Worm (Caenorhabditis elegans): ENCODE results near the gene unc-7.

unc-7 gene

DNA sequence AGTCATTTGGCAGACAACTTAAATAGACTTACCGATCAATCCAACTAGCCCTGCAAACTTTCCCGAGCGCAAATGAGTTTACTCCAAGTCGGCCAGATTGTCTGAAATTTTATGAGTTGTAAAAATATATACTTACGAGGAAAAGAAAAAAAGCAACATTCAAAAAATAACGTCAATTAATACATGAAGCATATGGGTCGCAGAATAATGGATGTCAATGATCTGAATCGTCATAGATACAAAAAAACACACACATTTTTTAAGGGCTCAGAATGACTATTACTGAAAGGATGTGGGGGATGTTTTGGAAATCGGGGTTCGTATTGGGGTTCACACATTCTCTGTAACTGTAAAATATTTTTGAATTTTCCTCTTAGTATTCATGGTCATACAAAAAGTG is at the start of gene unc-7:
unc-7 (minus strand) TSS at position 101 of the 400 bp plus-strand sequence.
- TF ChIP-seq unc-62 (GFP tag; optimal IDR thresholded peaks at IDR 0.05 in 1 of 2) (peak in 1 of 2 experiments; percentile 42), unc-62 (tag; optimal IDR thresholded peaks at IDR 0.05) (no peak), ceh-82 (tag; optimal IDR thresholded peaks at IDR 0.05) (no peak)

DNA sequence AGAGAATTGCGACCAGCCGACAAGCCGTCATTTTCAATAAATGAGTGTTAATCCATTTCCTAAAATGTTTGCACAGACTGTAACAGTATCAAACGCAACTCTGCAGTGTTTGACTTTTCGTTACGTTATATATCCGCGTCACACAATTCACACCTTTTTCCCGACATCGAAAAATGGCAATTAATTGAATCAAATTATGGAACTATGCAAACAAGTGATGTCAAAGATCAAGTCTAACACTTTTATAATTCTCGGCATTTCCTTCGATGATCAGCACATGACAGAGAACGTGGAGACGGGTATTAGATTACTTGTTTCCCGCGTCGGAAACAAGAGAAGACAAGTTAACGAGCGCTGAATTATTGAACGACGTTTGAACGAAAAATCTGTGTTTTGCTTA is 46.7 kb upstream of the unc-7 start, which contains the start of gene phat-6:
phat-6 (minus strand) TSS at position 101 of the 400 bp plus-strand sequence.
- TF ChIP-seq unc-62 (GFP tag; optimal IDR thresholded peaks at IDR 0.05 in 1 of 2) (peak in 1 of 2 experiments; percentile 12), unc-62 (tag; optimal IDR thresholded peaks at IDR 0.05) (no peak), snpc-4 (tag; optimal IDR thresholded peaks at IDR 0.05) (no peak)

DNA sequence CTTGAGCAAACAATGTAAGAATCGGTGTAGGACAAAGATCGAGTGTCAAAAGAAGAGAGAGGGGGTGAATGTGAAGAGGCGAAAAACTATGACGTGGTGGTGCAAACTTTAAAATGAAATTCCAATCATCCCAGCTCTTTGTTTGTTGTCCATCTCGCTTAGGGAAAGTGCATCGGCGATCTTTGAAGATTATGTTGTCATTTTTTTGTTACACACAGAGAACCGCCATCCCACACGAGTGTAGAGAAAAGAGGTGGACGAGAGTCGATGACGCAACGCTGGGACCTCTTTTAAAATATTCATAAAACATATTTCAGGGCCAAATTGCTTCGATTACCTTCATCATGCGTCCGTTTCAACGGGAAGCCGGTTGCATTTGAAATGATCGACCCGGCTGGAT is 43.8 kb upstream of the unc-7 start:
- TF ChIP-seq daf-16 (GFP tag; optimal IDR thresholded peaks at IDR 0.05) (peak in 1 of 2 experiments; percentile 27), daf-16 (tag; optimal IDR thresholded peaks at IDR 0.05) (no peak), mep-1 (tag; optimal IDR thresholded peaks at IDR 0.05) (peak; percentile 11), ces-1 (GFP tag; optimal IDR thresholded peaks at IDR 0.05) (no peak), ZK546.5 (tag; optimal IDR thresholded peaks at IDR 0.05) (no peak), hlh-11 (tag; optimal IDR thresholded peaks at IDR 0.05) (peak; percentile 30), Y105C5A.15 (GFP tag; IDR thresholded peaks at IDR 0.05) (no peak), lsy-2 (tag; optimal IDR thresholded peaks at IDR 0.05) (peak in 1 of 2 experiments; percentile 5), lin-29 (GFP tag; IDR thresholded peaks at IDR 0.05) (no peak), unc-62 (GFP tag; optimal IDR thresholded peaks at IDR 0.05 in 1 of 2) (peak in 1 of 2 experiments; percentile 65), unc-62 (tag; optimal IDR thresholded peaks at IDR 0.05) (no peak)

DNA sequence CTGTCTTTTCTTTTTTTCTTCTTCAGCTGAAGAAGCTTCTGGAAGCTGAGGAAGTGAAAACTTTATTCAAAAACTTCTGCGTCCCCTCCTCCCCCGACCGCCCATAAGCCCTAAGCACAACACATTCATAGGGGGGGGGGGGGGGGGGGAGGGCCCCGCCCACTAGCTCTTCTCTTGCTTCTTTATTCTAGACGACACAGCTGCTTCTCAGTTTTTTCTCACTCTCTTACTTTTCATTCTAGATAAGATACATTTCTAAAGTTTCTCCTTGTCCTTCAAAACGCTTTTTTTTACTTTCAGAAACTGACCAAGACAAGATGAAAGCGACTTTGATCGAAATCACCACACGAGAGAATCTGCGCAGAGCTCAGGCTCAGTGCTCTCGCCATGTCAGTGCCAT is 42.3 kb upstream of the unc-7 start, which contains the start of gene T10B10.4:
T10B10.4 (plus strand) TSS at position 301 of the 400 bp plus-strand sequence.
- TF ChIP-seq set-16 (GFP tag; IDR thresholded peaks at IDR 0.05) (peak; percentile 41), tra-1 (GFP tag; IDR thresholded peaks at IDR 0.05) (0 out of 2 replicates have a peak, but pooled peaks have one; percentile 19), hlh-11 (tag; optimal IDR thresholded peaks at IDR 0.05) (no peak), pha-4 (GFP tag; IDR thresholded peaks at IDR 0.05) (peak; percentile 15; the same call in 1 of the 2 replicates), pha-4 (tag; optimal IDR thresholded peaks at IDR 0.05) (no peak), nhr-237 (tag; optimal IDR thresholded peaks at IDR 0.05) (no peak), lin-1 (GFP tag; IDR thresholded peaks at IDR 0.05) (no peak), dmd-6 (GFP tag; IDR thresholded peaks at IDR 0.05) (no peak)

DNA sequence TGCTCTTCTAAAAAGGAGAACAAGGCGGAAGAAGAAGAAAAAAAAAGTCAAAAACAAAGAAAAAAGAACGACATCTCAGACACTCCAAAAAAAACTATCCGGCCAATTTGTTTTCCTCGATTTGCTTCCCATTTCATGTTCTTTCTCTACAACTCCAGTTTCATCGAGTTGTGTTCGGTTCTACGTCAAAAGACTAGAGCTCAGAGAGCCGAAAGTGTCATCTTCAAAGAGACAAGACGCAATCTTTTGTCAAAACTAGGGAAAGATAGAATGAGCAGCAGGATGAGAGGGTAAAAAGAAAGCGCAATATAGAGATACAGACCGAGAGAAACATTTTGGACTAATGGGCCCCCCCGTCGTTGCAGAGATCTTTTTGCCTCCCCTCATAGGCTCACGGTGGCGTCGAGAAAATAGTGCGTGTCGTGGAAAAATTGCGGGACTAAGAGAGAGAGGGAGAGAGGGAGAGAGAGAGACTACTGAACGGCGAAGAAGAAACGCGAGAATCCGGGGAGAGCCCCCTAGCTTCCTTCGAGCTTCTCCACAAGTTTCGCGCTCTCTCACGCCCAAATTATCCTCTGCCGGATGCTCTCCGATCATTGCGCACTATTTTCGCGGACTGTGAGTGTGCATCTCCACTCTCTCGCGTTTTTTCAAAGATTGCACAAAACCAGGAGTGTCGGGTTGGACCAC is 41.6 kb upstream of the unc-7 start:
- TF ChIP-seq snpc-4 (tag; optimal IDR thresholded peaks at IDR 0.05) (no peak), lim-7 (GFP tag; IDR thresholded peaks at IDR 0.05) (peak; percentile 37; the same call in 1 of the 2 replicates), gei-8 (GFP tag; optimal IDR thresholded peaks at IDR 0.05) (peak; percentile 47), vab-7 (GFP tag; IDR thresholded peaks at IDR 0.05) (0 out of 2 replicates have a peak, but pooled peaks have one; percentile 12), F37D6.2 (tag; optimal IDR thresholded peaks at IDR 0.05) (peak; percentile 64), ceh-28 (tag; optimal IDR thresholded peaks at IDR 0.05) (peak; percentile 4), egl-43 (GFP tag; IDR thresholded peaks at IDR 0.05) (peak; percentile 76), T20F7.1 (GFP tag; optimal IDR thresholded peaks at IDR 0.05) (no peak), rbr-2 (tag; optimal IDR thresholded peaks at IDR 0.05) (peak; percentile 74), unc-62 (GFP tag; optimal IDR thresholded peaks at IDR 0.05 in 1 of 2) (peak in 1 of 2 experiments; percentile 98), unc-62 (tag; optimal IDR thresholded peaks at IDR 0.05) (no peak), lsy-2 (tag; optimal IDR thresholded peaks at IDR 0.05) (peak; percentile 17 to 30), ceh-20 (GFP tag; IDR thresholded peaks at IDR 0.05) (peak; percentile 66; the same call in 1 of the 2 replicates), cey-2 (tag; optimal IDR thresholded peaks at IDR 0.05; ENCODE audit: borderline replicate concordance, insufficient read depth) (no peak), dmd-6 (GFP tag; IDR thresholded peaks at IDR 0.05) (peak; percentile 38), set-16 (GFP tag; IDR thresholded peaks at IDR 0.05) (peak; percentile 76), hmg-1.1 (GFP tag; IDR thresholded peaks at IDR 0.05) (peak; percentile 73), snpc-1.2 (GFP tag; IDR thresholded peaks at IDR 0.05) (no peak), mes-2 (tag; optimal IDR thresholded peaks at IDR 0.05; ENCODE audit: poor library complexity, severe bottlenecking) (peak; percentile 33), hif-1 (tag; optimal IDR thresholded peaks at IDR 0.05) (peak in 1 of 2 experiments; percentile 28), Y5F2A.4 (GFP tag; optimal IDR thresholded peaks at IDR 0.05) (no peak), hlh-30 (tag; optimal IDR thresholded peaks at IDR 0.05; ENCODE audit: insufficient read depth) (peak; percentile 11), mep-1 (tag; optimal IDR thresholded peaks at IDR 0.05) (peak; percentile 60), mdl-1 (tag; optimal IDR thresholded peaks at IDR 0.05) (peak in 1 of 2 experiments; percentile 21), aha-1 (tag) (peak; percentile 97), ZK337.2 (GFP tag; IDR thresholded peaks at IDR 0.05) (no peak)

Data from whole organism, L4 larva.